Fruit fly (Drosophila melanogaster) whole organism, embryonic: ENCODE measurements around the gene Arl5.

Experiments
- CG10267 ChIP-seq: fragments of 200-800 bp; sonication (Bioruptor generic); optimal IDR thresholded peaks from 2 replicates; lab custom pipeline; 2018; ENCODE audit warnings: missing biosample characterization, mild to moderate bottlenecking, missing genetic modification characterization, moderate library complexity
- CG10321 ChIP-seq: fragments of 200-800 bp; sonication (Bioruptor generic); IDR thresholded peaks from 2 replicates; pipeline ENCODE4 v1.3.6; 2022; ENCODE audit warnings: missing biosample characterization, missing genetic modification characterization
- CG10431 ChIP-seq: fragments of 200-800 bp; sonication (Bioruptor generic); optimal IDR thresholded peaks from 3 replicates; lab custom pipeline; 2018; ENCODE audit warnings: missing biosample characterization, mild to moderate bottlenecking, missing genetic modification characterization
- CG10462 ChIP-seq: fragments of 200-800 bp; sonication (Bioruptor generic); optimal IDR thresholded peaks from 2 replicates; lab custom pipeline; 2016; ENCODE audit warnings: missing biosample characterization, missing genetic modification characterization
- CG10565 ChIP-seq: fragments of 200-800 bp; sonication (Bioruptor generic); optimal IDR thresholded peaks from 3 replicates; lab custom pipeline; 2016; ENCODE audit warnings: missing biosample characterization, mild to moderate bottlenecking, missing genetic modification characterization
- CG10959 ChIP-seq: fragments of 200-800 bp; sonication (Bioruptor generic); IDR thresholded peaks from 2 replicates; pipeline ENCODE4 v1.3.6; 2022; ENCODE audit warnings: missing biosample characterization, missing genetic modification characterization
- CG13894 ChIP-seq: fragments of 200-800 bp; sonication (Bioruptor generic); optimal IDR thresholded peaks from 3 replicates; lab custom pipeline; 2018; ENCODE audit warnings: missing biosample characterization, mild to moderate bottlenecking, missing genetic modification characterization, moderate library complexity
- CG14667 ChIP-seq: fragments of 200-800 bp; sonication (Bioruptor generic); IDR thresholded peaks from 2 replicates; pipeline ENCODE4 v1.3.6; 2022; ENCODE audit warnings: missing biosample characterization, missing genetic modification characterization
- CG1529 ChIP-seq: fragments of 200-800 bp; sonication (Bioruptor generic); optimal IDR thresholded peaks from 3 replicates; lab custom pipeline; 2018; ENCODE audit warnings: missing biosample characterization, missing genetic modification characterization
- CG16863 ChIP-seq: fragments of 200-800 bp; sonication (Bioruptor generic); optimal IDR thresholded peaks from 3 replicates; lab custom pipeline; 2016; ENCODE audit warnings: missing biosample characterization, missing genetic modification characterization
- CG17359 ChIP-seq: fragments of 200-800 bp; sonication (Bioruptor generic); optimal IDR thresholded peaks from 3 replicates; lab custom pipeline; 2018; ENCODE audit warnings: missing biosample characterization, mild to moderate bottlenecking, missing genetic modification characterization, moderate library complexity
- CG18262 ChIP-seq: fragments of 200-800 bp; optimal IDR thresholded peaks from 3 replicates; lab custom pipeline; 2019; ENCODE audit warnings: missing biosample characterization, mild to moderate bottlenecking, missing genetic modification characterization, moderate library complexity
- CG18599 ChIP-seq: fragments of 200-800 bp; sonication (Bioruptor generic); optimal IDR thresholded peaks from 3 replicates; lab custom pipeline; 2017; ENCODE audit warnings: missing biosample characterization, missing genetic modification characterization, mild to moderate bottlenecking, moderate library complexity, missing genetic modification reagents
- CG3163 ChIP-seq: fragments of 200-800 bp; sonication (Bioruptor generic); optimal IDR thresholded peaks from 3 replicates; lab custom pipeline; 2016; ENCODE audit warnings: missing biosample characterization, missing genetic modification characterization
- CG6272 ChIP-seq: fragments of 200-800 bp; sonication (Bioruptor generic); IDR thresholded peaks from 2 replicates; pipeline ENCODE4 v1.3.6; 2022; ENCODE audit warnings: missing biosample characterization, missing genetic modification characterization
- CG6683 ChIP-seq: fragments of 200-800 bp; sonication (Bioruptor generic); optimal IDR thresholded peaks from 2 replicates; lab custom pipeline; 2017; ENCODE audit warnings: missing biosample characterization, mild to moderate bottlenecking, missing genetic modification characterization, missing genetic modification reagents
- CG6813 ChIP-seq: fragments of 200-800 bp; sonication (Bioruptor generic); optimal IDR thresholded peaks from 2 replicates; lab custom pipeline; 2017; ENCODE audit warnings: missing biosample characterization, missing genetic modification characterization, mild to moderate bottlenecking, moderate library complexity, missing genetic modification reagents
- CG7372 ChIP-seq: fragments of 200-800 bp; sonication (Bioruptor generic); IDR thresholded peaks from 2 replicates; pipeline ENCODE4 v1.3.6; 2022; ENCODE audit warnings: missing biosample characterization, missing genetic modification characterization
- Camta ChIP-seq: fragments of 200-800 bp; sonication (Bioruptor generic); optimal IDR thresholded peaks from 2 replicates; lab custom pipeline; 2016; ENCODE audit warnings: missing biosample characterization, missing genetic modification characterization
- CrebB ChIP-seq: fragments of 200-800 bp; sonication (Bioruptor generic); optimal IDR thresholded peaks from 3 replicates; lab custom pipeline; 2018; ENCODE audit warnings: missing biosample characterization, mild to moderate bottlenecking, missing genetic modification characterization
- HLH3B ChIP-seq: fragments of 200-800 bp; sonication (Bioruptor generic); IDR thresholded peaks from 2 replicates; pipeline ENCODE4 v1.3.6; 2022; ENCODE audit warnings: missing biosample characterization, missing genetic modification characterization
- HmgZ ChIP-seq: fragments of 200-800 bp; sonication (Bioruptor generic); optimal IDR thresholded peaks from 2 replicates; lab custom pipeline; 2018; ENCODE audit warnings: missing biosample characterization, mild to moderate bottlenecking, missing genetic modification characterization
- Lim3 ChIP-seq: fragments of 200-800 bp; sonication (Bioruptor generic); IDR thresholded peaks from 2 replicates; pipeline ENCODE4 v1.3.6; 2022; ENCODE audit warnings: missing biosample characterization, missing genetic modification characterization
- NC2β ChIP-seq: fragments of 200-800 bp; sonication (Bioruptor generic); optimal IDR thresholded peaks from 2 replicates; lab custom pipeline; 2016; ENCODE audit warnings: missing biosample characterization, missing genetic modification characterization
- Nf-YC ChIP-seq: fragments of 200-800 bp; optimal IDR thresholded peaks from 3 replicates; lab custom pipeline; 2019; ENCODE audit warnings: missing biosample characterization, mild to moderate bottlenecking, missing genetic modification characterization, moderate library complexity
- Opbp ChIP-seq: fragments of 200-800 bp; sonication (Bioruptor generic); IDR thresholded peaks from 3 replicates; pipeline ENCODE4 v1.3.6; 2022; ENCODE audit warnings: missing biosample characterization, missing genetic modification characterization; ENCODE audit not compliant: partially characterized antibody
- Ravus ChIP-seq: fragments of 200-800 bp; sonication (Bioruptor generic); IDR thresholded peaks from 2 replicates; pipeline ENCODE4 v1.3.6; 2022; ENCODE audit warnings: missing biosample characterization, missing genetic modification characterization
- Six4 ChIP-seq: fragments of 200-800 bp; sonication (Bioruptor generic); optimal IDR thresholded peaks from 2 replicates; lab custom pipeline; 2016; ENCODE audit warnings: missing biosample characterization, missing genetic modification characterization
- ato ChIP-seq: fragments of 200-800 bp; sonication (Bioruptor generic); IDR thresholded peaks from 2 replicates; pipeline ENCODE4 v1.3.6; 2022; ENCODE audit warnings: missing biosample characterization, missing genetic modification characterization; ENCODE audit not compliant: partially characterized antibody
- bbx ChIP-seq: fragments of 200-800 bp; sonication (Bioruptor generic); IDR thresholded peaks from 2 replicates; pipeline ENCODE4 v1.3.6; 2022; ENCODE audit warnings: missing biosample characterization, missing genetic modification characterization; ENCODE audit not compliant: partially characterized antibody
- btn ChIP-seq: fragments of 200-800 bp; sonication (Bioruptor generic); optimal IDR thresholded peaks from 2 replicates; lab custom pipeline; 2016; ENCODE audit warnings: missing biosample characterization, missing genetic modification characterization
- chm ChIP-seq: fragments of 200-800 bp; sonication (Bioruptor generic); IDR thresholded peaks from 2 replicates; pipeline ENCODE4 v1.3.6; 2022; ENCODE audit warnings: missing biosample characterization, missing genetic modification characterization
- da ChIP-seq: fragments of 200-800 bp; sonication (Bioruptor generic); optimal IDR thresholded peaks from 2 replicates; lab custom pipeline; 2016; ENCODE audit warnings: missing biosample characterization, missing genetic modification characterization
- emc ChIP-seq: fragments of 200-800 bp; sonication (Bioruptor generic); optimal IDR thresholded peaks from 2 replicates; lab custom pipeline; 2016; ENCODE audit warnings: missing biosample characterization, missing genetic modification characterization
- ewg ChIP-seq: fragments of 200-800 bp; sonication (Bioruptor generic); optimal IDR thresholded peaks from 3 replicates; lab custom pipeline; 2017; ENCODE audit warnings: mild to moderate bottlenecking, missing biosample characterization, missing genetic modification reagents, missing genetic modification characterization
- eyg ChIP-seq: fragments of 200-800 bp; sonication (Bioruptor generic); optimal IDR thresholded peaks from 3 replicates; lab custom pipeline; 2016; ENCODE audit warnings: missing biosample characterization, missing genetic modification characterization
- insv ChIP-seq, 2 experiments: fragments of 200-800 bp; sonication (Bioruptor generic); optimal IDR thresholded peaks; 3 replicates each; lab custom pipeline; 2016 to 2018; ENCODE audit warnings: missing biosample characterization in 2 of 2, missing genetic modification characterization in 2 of 2
- lbe ChIP-seq: fragments of 200-800 bp; sonication (Bioruptor generic); optimal IDR thresholded peaks from 2 replicates; lab custom pipeline; 2016; ENCODE audit warnings: missing biosample characterization, mild to moderate bottlenecking, missing genetic modification characterization
- mirr ChIP-seq: fragments of 200-800 bp; sonication (Bioruptor generic); optimal IDR thresholded peaks from 3 replicates; lab custom pipeline; 2018; ENCODE audit warnings: missing biosample characterization, mild to moderate bottlenecking, missing genetic modification characterization
- otp ChIP-seq: fragments of 200-800 bp; sonication (Bioruptor generic); IDR thresholded peaks from 3 replicates; pipeline ENCODE4, ENCODE4 v1.3.6; 2022; ENCODE audit warnings: missing biosample characterization, missing genetic modification characterization
- phol ChIP-seq: fragments of 200-800 bp; sonication (Bioruptor generic); optimal IDR thresholded peaks from 3 replicates; lab custom pipeline; 2018; ENCODE audit warnings: missing biosample characterization, mild to moderate bottlenecking, missing genetic modification characterization, moderate library complexity
- ro ChIP-seq: fragments of 200-800 bp; sonication (Bioruptor generic); IDR thresholded peaks from 2 replicates; pipeline ENCODE4 v1.3.6; 2022; ENCODE audit warnings: missing biosample characterization, missing genetic modification characterization
- run ChIP-seq: fragments of 200-800 bp; sonication (Bioruptor generic); optimal IDR thresholded peaks from 3 replicates; lab custom pipeline; 2018; ENCODE audit warnings: missing biosample characterization, mild to moderate bottlenecking, missing genetic modification characterization
- salm ChIP-seq: fragments of 200-800 bp; sonication (Bioruptor generic); optimal IDR thresholded peaks from 2 replicates; lab custom pipeline; 2018; ENCODE audit warnings: missing biosample characterization, mild to moderate bottlenecking, missing genetic modification characterization
- shn ChIP-seq: fragments of 200-800 bp; sonication (Bioruptor generic); optimal IDR thresholded peaks from 3 replicates; lab custom pipeline; 2016; ENCODE audit warnings: missing biosample characterization, missing genetic modification characterization
- sqz ChIP-seq: fragments of 200-800 bp; sonication (Bioruptor generic); optimal IDR thresholded peaks from 3 replicates; lab custom pipeline; 2018; ENCODE audit warnings: missing biosample characterization, mild to moderate bottlenecking, missing genetic modification characterization
- tin ChIP-seq: fragments of 200-800 bp; sonication (Bioruptor generic); optimal IDR thresholded peaks from 3 replicates; lab custom pipeline; 2016; ENCODE audit warnings: missing biosample characterization, missing genetic modification characterization
- toy ChIP-seq: fragments of 200-800 bp; sonication (Bioruptor generic); IDR thresholded peaks from 2 replicates; pipeline ENCODE4 v1.3.6; 2022; ENCODE audit warnings: missing biosample characterization, missing genetic modification characterization
- vnd ChIP-seq: fragments of 200-800 bp; sonication (Bioruptor generic); IDR thresholded peaks from 3 replicates; pipeline ENCODE4 v1.3.6; 2022; ENCODE audit warnings: missing biosample characterization, missing genetic modification characterization; ENCODE audit not compliant: partially characterized antibody

The Arl5 gene

dm6 chr3L:8289336-8290258, 10.0 kb downstream of the Arl5 start, which contains the start of gene cert (continued):
- TF ChIP-seq eyg (GFP tag; lab: Kevin White, UChicago) (no peak), CG10431 (GFP tag; lab: Kevin White, UChicago) (no peak), ro (GFP tag; lab: Robert Waterston, UW) (no peak), bbx (peak; percentile 82), Lim3 (GFP tag; lab: Robert Waterston, UW) (no peak), mirr (GFP tag; lab: Kevin White, UChicago) (peak; percentile 31), CG18599 (no peak), CG6813 (peak; percentile 38), CG6272 (GFP tag; lab: Robert Waterston, UW) (0 out of 2 replicates have a peak, but pooled peaks have one; percentile 5), CrebB (tag; lab: Kevin White, UChicago) (no peak), NC2β (peak; percentile 33), run (no peak), toy (GFP tag; lab: Robert Waterston, UW) (no peak), emc (GFP tag; lab: Kevin White, UChicago) (no peak), CG16863 (GFP tag; lab: Kevin White, UChicago) (no peak), CG10267 (tag; lab: Kevin White, UChicago) (peak; percentile 92), CG10959 (no peak), Opbp (GFP tag; lab: Robert Waterston, UW) (peak; percentile 90), CG17359 (no peak), ewg (GFP tag; lab: Kevin White, UChicago) (no peak), CG10462 (GFP tag; lab: Kevin White, UChicago) (no peak), CG10321 (no peak), Ravus (GFP tag; lab: Robert Waterston, UW) (no peak), CG10565 (GFP tag; lab: Kevin White, UChicago) (no peak), HmgZ (tag; lab: Kevin White, UChicago) (no peak), CG18262 (no peak), otp (no peak), CG6683 (GFP tag; lab: Kevin White, UChicago) (no peak), phol (tag; lab: Kevin White, UChicago) (peak; percentile 57), tin (GFP tag; lab: Kevin White, UChicago) (peak; percentile 21), ato (GFP tag; lab: Robert Waterston, UW) (peak; percentile 86), sqz (GFP tag; lab: Kevin White, UChicago) (peak; percentile 31), CG13894 (tag; lab: Kevin White, UChicago) (no peak), CG14667 (GFP tag; lab: Robert Waterston, UW) (no peak), lbe (GFP tag; lab: Kevin White, UChicago) (peak; percentile 61), vnd (GFP tag; lab: Robert Waterston, UW) (peak; percentile 90), CG7372 (no peak), btn (GFP tag; lab: Kevin White, UChicago) (no peak), CG3163 (GFP tag; lab: Kevin White, UChicago) (peak; percentile 3), Camta (GFP tag; lab: Kevin White, UChicago) (no peak), CG1529 (no peak), chm (GFP tag; lab: Robert Waterston, UW) (0 out of 2 replicates have a peak, but pooled peaks have one; percentile 14), da (GFP tag; lab: Kevin White, UChicago) (no peak), salm (tag; lab: Kevin White, UChicago) (no peak), shn (GFP tag; lab: Kevin White, UChicago) (peak; percentile 29), HLH3B (GFP tag; lab: Robert Waterston, UW) (no peak), Nf-YC (tag; lab: Kevin White, UChicago) (no peak), Six4 (no peak), insv (GFP tag; optimal IDR thresholded peaks at IDR 0.05; lab: Kevin White, UChicago) (no peak)
